Worm (Caenorhabditis elegans): ENCODE data around the gene stdh-3.

ce11 chrV:13866353-13866752 is 38.1 kb upstream of the stdh-3 start, which contains the start of gene nhr-175:
- TF ChIP-seq nhr-90 (tag; optimal IDR thresholded peaks at IDR 0.05) (no peak), ztf-28 (GFP tag; IDR thresholded peaks at IDR 0.05) (no peak), snpc-4 (GFP tag; optimal IDR thresholded peaks at IDR 0.05) (no peak), snpc-4 (tag; optimal IDR thresholded peaks at IDR 0.05) (no peak)
